Worm (Caenorhabditis elegans): ENCODE measurements around the gene myrf-2.

- TF ChIP-seq cnd-1 (tag; optimal IDR thresholded peaks at IDR 0.05) (no peak), mls-2 (tag; optimal IDR thresholded peaks at IDR 0.05) (no peak), zip-8 (tag; optimal IDR thresholded peaks at IDR 0.05) (no peak), lin-32 (GFP tag; optimal IDR thresholded peaks at IDR 0.05) (no peak)
Measured at ce11 chrX:10150918-10151317, 43.3 kb downstream of the myrf-2 start.

Measured in whole organism, mixed stage, embryonic.